Worm (Caenorhabditis elegans) whole organism, L3 larva: ENCODE data around the gene F39F10.4.

Experiments used
- R02D3.7 ChIP-seq: fragments of 150-350 bp; optimal IDR thresholded peaks from 2 replicates; lab custom pipeline; 2014; ENCODE audit warnings: missing biosample characterization, missing genetic modification characterization
- ZK546.5 ChIP-seq: sonication (generic microtip); optimal IDR thresholded peaks from 2 replicates; lab custom pipeline; 2017; ENCODE audit warnings: missing biosample characterization, missing genetic modification characterization
- aly-2 ChIP-seq: fragments of 150-350 bp; optimal IDR thresholded peaks from 2 replicates; lab custom pipeline; 2014; ENCODE audit warnings: missing biosample characterization, missing genetic modification characterization
- ama-1 ChIP-seq: fragments of 150-350 bp; optimal IDR thresholded peaks from 2 replicates; lab custom pipeline; 2018
- ceh-16 ChIP-seq: sonication (generic microtip); optimal IDR thresholded peaks from 2 replicates; lab custom pipeline; 2017; ENCODE audit warnings: missing biosample characterization, missing genetic modification characterization
- ceh-82 ChIP-seq: fragments of 150-350 bp; optimal IDR thresholded peaks from 2 replicates; lab custom pipeline; 2014; ENCODE audit warnings: missing biosample characterization, missing genetic modification characterization
- ceh-9 ChIP-seq: sonication (generic microtip); optimal IDR thresholded peaks from 2 replicates; lab custom pipeline; 2018; ENCODE audit warnings: missing biosample characterization, missing genetic modification characterization
- daf-12 ChIP-seq: fragments of 150-350 bp; optimal IDR thresholded peaks from 2 replicates; lab custom pipeline; 2014; ENCODE audit warnings: missing biosample characterization, missing genetic modification reagents, missing genetic modification characterization
- egl-27 ChIP-seq: sonication (generic microtip); optimal IDR thresholded peaks from 4 replicates; lab custom pipeline; 2017; ENCODE audit warnings: missing biosample characterization, missing genetic modification reagents, missing genetic modification characterization
- egl-5 ChIP-seq: fragments of 150-350 bp; optimal IDR thresholded peaks from 2 replicates; lab custom pipeline; 2017; ENCODE audit warnings: missing biosample characterization, missing genetic modification reagents, missing genetic modification characterization, inconsistent platforms
- elt-2 ChIP-seq: sonication (generic microtip); optimal IDR thresholded peaks from 2 replicates; lab custom pipeline; 2016; ENCODE audit warnings: missing genetic modification reagents, mild to moderate bottlenecking, missing genetic modification characterization, missing compliant biosample characterization
- elt-3 ChIP-seq, 3 experiments: fragments of 150-350 bp in 1 of 3; sonication (generic microtip) in 2 of 3; optimal IDR thresholded peaks; 2 replicates in 2 of 3; 4 replicates in 1 of 3; lab custom pipeline; 2014 to 2017; ENCODE audit warnings: missing biosample characterization in 3 of 3, missing genetic modification characterization in 3 of 3
- eor-1 ChIP-seq, 2 experiments: fragments of 150-350 bp; optimal IDR thresholded peaks; 2 replicates each; lab custom pipeline; 2014 to 2018; ENCODE audit warnings: missing biosample characterization in 2 of 2, missing genetic modification characterization in 2 of 2
- fkh-10 ChIP-seq: sonication (generic microtip); optimal IDR thresholded peaks from 2 replicates; lab custom pipeline; 2017; ENCODE audit warnings: missing biosample characterization, missing genetic modification reagents, missing genetic modification characterization
- fkh-2 ChIP-seq: fragments of 150-350 bp; optimal IDR thresholded peaks from 2 replicates; lab custom pipeline; 2014; ENCODE audit warnings: missing biosample characterization, missing genetic modification reagents, missing genetic modification characterization
- fos-1 ChIP-seq: fragments of 150-350 bp; optimal IDR thresholded peaks from 2 replicates; lab custom pipeline; 2014; ENCODE audit warnings: missing biosample characterization, missing genetic modification characterization
- hmg-11 ChIP-seq: sonication (generic microtip); optimal IDR thresholded peaks from 2 replicates; lab custom pipeline; 2016; ENCODE audit warnings: missing genetic modification characterization, missing compliant biosample characterization
- jun-1 ChIP-seq: fragments of 150-350 bp; optimal IDR thresholded peaks from 2 replicates; lab custom pipeline; 2014; ENCODE audit warnings: missing biosample characterization, missing genetic modification reagents, missing genetic modification characterization
- lin-15B ChIP-seq: fragments of 150-350 bp; optimal IDR thresholded peaks from 2 replicates; lab custom pipeline; 2014; ENCODE audit warnings: missing biosample characterization, missing genetic modification characterization
- lin-39 ChIP-seq: fragments of 150-350 bp; optimal IDR thresholded peaks from 2 replicates; lab custom pipeline; 2018; ENCODE audit warnings: missing biosample characterization, missing genetic modification reagents, missing genetic modification characterization
- lsy-12 ChIP-seq: sonication (generic microtip); optimal IDR thresholded peaks from 2 replicates; lab custom pipeline; 2016; ENCODE audit warnings: mild to moderate bottlenecking, missing genetic modification characterization, missing compliant biosample characterization
- mdl-1 ChIP-seq: fragments of 150-350 bp; optimal IDR thresholded peaks from 2 replicates; lab custom pipeline; 2014; ENCODE audit warnings: missing biosample characterization, missing genetic modification characterization
- mml-1 ChIP-seq: fragments of 150-350 bp; sonication (generic microtip); optimal IDR thresholded peaks from 3 replicates; lab custom pipeline; 2014; ENCODE audit warnings: missing biosample characterization, missing genetic modification characterization
- nfya-1 ChIP-seq: sonication (generic microtip); optimal IDR thresholded peaks from 2 replicates; lab custom pipeline; 2017; ENCODE audit warnings: missing genetic modification characterization, mild to moderate bottlenecking, missing compliant biosample characterization, antibody characterized with exemption, moderate library complexity; ENCODE audit not compliant: insufficient read depth
- nhr-11 ChIP-seq: fragments of 150-350 bp; optimal IDR thresholded peaks from 2 replicates; lab custom pipeline; 2014; ENCODE audit warnings: missing biosample characterization, missing genetic modification characterization
- nhr-12 ChIP-seq: fragments of 150-350 bp; optimal IDR thresholded peaks from 2 replicates; lab custom pipeline; 2014; ENCODE audit warnings: missing biosample characterization, missing genetic modification characterization
- nhr-23 ChIP-seq: fragments of 150-350 bp; optimal IDR thresholded peaks from 2 replicates; lab custom pipeline; 2014; ENCODE audit warnings: missing biosample characterization, missing genetic modification reagents, missing genetic modification characterization
- nhr-237 ChIP-seq: fragments of 150-350 bp; optimal IDR thresholded peaks from 2 replicates; lab custom pipeline; 2014; ENCODE audit warnings: missing biosample characterization, missing genetic modification characterization
- nhr-25 ChIP-seq: sonication (generic microtip); optimal IDR thresholded peaks from 2 replicates; lab custom pipeline; 2017; ENCODE audit warnings: missing biosample characterization, missing genetic modification characterization
- nhr-28 ChIP-seq: fragments of 150-350 bp; optimal IDR thresholded peaks from 2 replicates; lab custom pipeline; 2014; ENCODE audit warnings: missing biosample characterization, missing genetic modification characterization
- nhr-43 ChIP-seq: sonication (generic microtip); optimal IDR thresholded peaks from 2 replicates; lab custom pipeline; 2016; ENCODE audit warnings: mild to moderate bottlenecking, missing genetic modification characterization, missing compliant biosample characterization; ENCODE audit not compliant: poor library complexity, severe bottlenecking
- nhr-67 ChIP-seq: fragments of 150-350 bp; optimal IDR thresholded peaks from 2 replicates; lab custom pipeline; 2014; ENCODE audit warnings: missing biosample characterization, missing genetic modification characterization
- nhr-76 ChIP-seq: fragments of 150-350 bp; sonication (generic microtip); optimal IDR thresholded peaks from 5 replicates; lab custom pipeline; 2014; ENCODE audit warnings: missing biosample characterization, missing genetic modification characterization
- nhr-77 ChIP-seq: fragments of 150-350 bp; optimal IDR thresholded peaks from 2 replicates; lab custom pipeline; 2014; ENCODE audit warnings: missing biosample characterization, missing genetic modification characterization
- pha-4 ChIP-seq: fragments of 150-350 bp; optimal IDR thresholded peaks from 2 replicates; lab custom pipeline; 2014; ENCODE audit warnings: missing biosample characterization, missing genetic modification reagents, missing genetic modification characterization
- pqm-1 ChIP-seq: fragments of 150-350 bp; optimal IDR thresholded peaks from 2 replicates; lab custom pipeline; 2017; ENCODE audit warnings: missing biosample characterization, missing genetic modification characterization, inconsistent platforms
- sea-2 ChIP-seq: fragments of 150-350 bp; sonication (generic microtip); optimal IDR thresholded peaks from 4 replicates; lab custom pipeline; 2014; ENCODE audit warnings: missing biosample characterization, missing genetic modification reagents, missing genetic modification characterization
- skn-1 ChIP-seq: fragments of 150-350 bp; optimal IDR thresholded peaks from 2 replicates; lab custom pipeline; 2014; ENCODE audit warnings: missing biosample characterization, missing genetic modification characterization
- snpc-4 ChIP-seq: fragments of 150-350 bp; optimal IDR thresholded peaks from 2 replicates; lab custom pipeline; 2014; ENCODE audit warnings: missing biosample characterization, missing genetic modification characterization
- tbx-2 ChIP-seq: sonication (generic microtip); optimal IDR thresholded peaks from 2 replicates; lab custom pipeline; 2016; ENCODE audit warnings: mild to moderate bottlenecking, missing genetic modification characterization, missing compliant biosample characterization
- unc-62 ChIP-seq: fragments of 150-350 bp; sonication (generic microtip); optimal IDR thresholded peaks from 4 replicates; lab custom pipeline; 2014; ENCODE audit warnings: missing biosample characterization, missing genetic modification reagents, missing genetic modification characterization
- zag-1 ChIP-seq: fragments of 150-350 bp; optimal IDR thresholded peaks from 2 replicates; lab custom pipeline; 2014; ENCODE audit warnings: missing biosample characterization, missing genetic modification characterization
- ztf-11 ChIP-seq: fragments of 150-350 bp; optimal IDR thresholded peaks from 2 replicates; lab custom pipeline; 2014; ENCODE audit warnings: missing biosample characterization, missing genetic modification characterization
- ztf-4 ChIP-seq: fragments of 150-350 bp; optimal IDR thresholded peaks from 2 replicates; lab custom pipeline; 2014; ENCODE audit warnings: missing biosample characterization, missing genetic modification characterization

Gene F39F10.4

DNA sequence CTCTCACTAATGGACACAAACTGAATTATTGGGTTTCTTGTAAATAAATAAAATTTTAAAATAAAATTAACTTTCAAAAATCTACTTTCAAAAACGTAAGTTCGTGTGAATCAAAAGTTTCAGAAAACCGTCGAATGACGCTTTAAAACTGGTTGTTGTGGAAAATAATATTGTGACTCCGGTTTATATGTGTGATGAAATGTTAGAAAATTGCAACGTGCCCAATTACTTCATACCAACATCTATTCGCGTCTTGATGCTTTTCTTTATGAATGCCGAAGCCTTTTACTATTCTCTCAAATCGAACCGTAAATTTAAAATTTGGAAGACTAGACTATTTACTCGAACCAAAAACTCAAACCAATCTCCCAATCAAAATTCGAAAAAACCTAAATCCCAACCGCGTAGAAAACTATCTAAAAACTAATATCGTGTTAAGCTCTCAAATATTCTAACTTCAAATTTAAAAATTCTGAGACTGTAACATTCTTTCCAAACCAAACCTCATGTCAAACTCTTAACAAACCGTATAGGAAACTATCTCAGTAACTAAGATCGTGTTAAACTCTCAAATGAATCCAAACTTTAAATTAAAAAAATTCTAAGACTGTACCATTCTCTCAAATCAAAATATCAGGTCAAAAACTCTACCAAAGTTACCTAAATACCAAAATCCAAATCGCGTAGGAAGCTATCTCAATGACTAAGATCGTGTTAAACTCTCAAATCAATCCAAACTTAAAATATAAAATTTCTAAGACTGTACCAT, 27.9 kb upstream of the F39F10.4 start:
- TF ChIP-seq nfya-1 (peak; percentile 21), lin-15B (no peak), fkh-2 (tag; lab: Kevin White, UChicago) (peak; percentile 20), mdl-1 (no peak), nhr-237 (tag; lab: Kevin White, UChicago) (no peak), ZK546.5 (tag; lab: Kevin White, UChicago) (no peak), unc-62 (GFP tag; lab: Kevin White, UChicago) (no peak), sea-2 (GFP tag; lab: Kevin White, UChicago) (no peak), skn-1 (tag; lab: Kevin White, UChicago) (peak; percentile 40), ama-1 (lab: Kevin White, UChicago) (peak; percentile 100), nhr-43 (tag; lab: Kevin White, UChicago) (peak; percentile 66), fkh-10 (GFP tag; lab: Kevin White, UChicago) (no peak), nhr-77 (tag; lab: Kevin White, UChicago) (no peak), zag-1 (no peak), ceh-9 (tag; lab: Kevin White, UChicago) (no peak), jun-1 (tag; lab: Kevin White, UChicago) (peak; percentile 12), nhr-76 (tag; lab: Kevin White, UChicago) (no peak), nhr-67 (tag; lab: Kevin White, UChicago) (peak; percentile 55), hmg-11 (tag; lab: Kevin White, UChicago) (no peak), ztf-11 (tag; lab: Kevin White, UChicago) (no peak), tbx-2 (tag; lab: Kevin White, UChicago) (no peak), nhr-12 (tag; lab: Kevin White, UChicago) (no peak), nhr-11 (no peak), R02D3.7 (tag; lab: Kevin White, UChicago) (no peak), nhr-23 (tag; lab: Kevin White, UChicago) (peak; percentile 39), mml-1 (no peak), fos-1 (tag; lab: Kevin White, UChicago) (no peak), pha-4 (peak; percentile 87), snpc-4 (no peak), nhr-28 (tag; lab: Kevin White, UChicago) (no peak), aly-2 (tag; lab: Kevin White, UChicago) (no peak), lsy-12 (peak; percentile 18), elt-2 (tag; lab: Kevin White, UChicago) (peak; percentile 15), nhr-25 (tag; lab: Kevin White, UChicago) (peak; percentile 79), lin-39 (tag; lab: Kevin White, UChicago) (peak; percentile 83), elt-3 (tag; optimal IDR thresholded peaks at IDR 0.05; lab: Kevin White, UChicago) (no peak), daf-12 (tag; lab: Kevin White, UChicago) (no peak), ceh-16 (no peak), egl-5 (tag; lab: Kevin White, UChicago) (peak; percentile 33), egl-27 (tag; lab: Kevin White, UChicago) (no peak), ztf-4 (peak; percentile 10), eor-1 (tag; optimal IDR thresholded peaks at IDR 0.05; lab: Kevin White, UChicago) (peak in 1 of 2 experiments; percentile 32)
- TF ChIP-seq, all 47 proteins: peak for 16

DNA sequence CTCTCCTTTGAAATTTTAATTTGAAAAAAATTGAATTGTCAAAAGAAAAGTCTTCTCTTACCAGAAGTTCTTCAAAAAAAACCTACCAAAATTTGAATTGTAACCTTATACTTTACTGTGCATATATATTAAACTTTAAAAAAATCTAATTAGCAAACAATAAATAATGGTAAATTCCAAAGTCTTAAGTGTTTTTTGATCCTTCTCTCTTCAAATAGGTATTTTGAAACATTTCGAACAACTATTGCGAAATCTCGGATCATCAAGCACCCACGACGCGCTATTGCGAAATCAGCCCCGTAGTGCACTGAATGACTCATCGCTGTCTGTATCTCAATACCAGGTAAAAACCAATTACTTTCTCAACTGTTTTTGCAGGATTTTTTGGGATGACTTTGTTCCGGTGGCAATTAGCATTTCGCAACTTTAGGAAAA, 27.2 kb upstream of the F39F10.4 start:
- TF ChIP-seq nhr-25 (tag; lab: Kevin White, UChicago) (peak; percentile 99), nhr-237 (tag; lab: Kevin White, UChicago) (no peak), egl-27 (tag; lab: Kevin White, UChicago) (no peak), lin-15B (peak; percentile 5), nhr-12 (tag; lab: Kevin White, UChicago) (no peak), sea-2 (GFP tag; lab: Kevin White, UChicago) (no peak), mdl-1 (no peak), ztf-4 (peak; percentile 88), elt-2 (tag; lab: Kevin White, UChicago) (peak; percentile 55), nhr-67 (tag; lab: Kevin White, UChicago) (no peak), ztf-11 (tag; lab: Kevin White, UChicago) (peak; percentile 56), lsy-12 (peak; percentile 78), snpc-4 (no peak), R02D3.7 (tag; lab: Kevin White, UChicago) (no peak), nhr-43 (tag; lab: Kevin White, UChicago) (peak; percentile 77), nhr-23 (tag; lab: Kevin White, UChicago) (peak; percentile 37), fkh-10 (GFP tag; lab: Kevin White, UChicago) (no peak), jun-1 (tag; lab: Kevin White, UChicago) (peak; percentile 85), ama-1 (lab: Kevin White, UChicago) (peak; percentile 100), lin-39 (tag; lab: Kevin White, UChicago) (peak; percentile 85), nfya-1 (peak; percentile 66), daf-12 (tag; lab: Kevin White, UChicago) (no peak), mml-1 (no peak), tbx-2 (tag; lab: Kevin White, UChicago) (no peak), fkh-2 (tag; lab: Kevin White, UChicago) (no peak), hmg-11 (tag; lab: Kevin White, UChicago) (no peak), elt-3 (tag; optimal IDR thresholded peaks at IDR 0.05; lab: Kevin White, UChicago) (peak in 2 of 3 experiments; percentile 60 to 94), fos-1 (tag; lab: Kevin White, UChicago) (peak; percentile 92), nhr-11 (peak; percentile 29), pha-4 (peak; percentile 75), pqm-1 (tag; lab: Kevin White, UChicago) (no peak), egl-5 (tag; lab: Kevin White, UChicago) (peak; percentile 91), ceh-82 (tag; lab: Kevin White, UChicago) (no peak), ceh-16 (peak; percentile 54), eor-1 (tag; optimal IDR thresholded peaks at IDR 0.05; lab: Kevin White, UChicago) (peak in 1 of 2 experiments; percentile 61), nhr-76 (tag; lab: Kevin White, UChicago) (peak; percentile 3), skn-1 (tag; lab: Kevin White, UChicago) (peak; percentile 55), aly-2 (tag; lab: Kevin White, UChicago) (no peak)
